Fruit fly (Drosophila melanogaster) S2 (cell line): ENCODE data around the gene CG8944.

Experiments
- CG8478 ChIP-seq: fragments of >200 bp; optimal IDR thresholded peaks from 2 replicates; lab custom pipeline; 2018
- CTCF ChIP-seq, 2 experiments: fragments of >200 bp; optimal IDR thresholded peaks; 2 replicates each; lab custom pipeline; 2018

DNA sequence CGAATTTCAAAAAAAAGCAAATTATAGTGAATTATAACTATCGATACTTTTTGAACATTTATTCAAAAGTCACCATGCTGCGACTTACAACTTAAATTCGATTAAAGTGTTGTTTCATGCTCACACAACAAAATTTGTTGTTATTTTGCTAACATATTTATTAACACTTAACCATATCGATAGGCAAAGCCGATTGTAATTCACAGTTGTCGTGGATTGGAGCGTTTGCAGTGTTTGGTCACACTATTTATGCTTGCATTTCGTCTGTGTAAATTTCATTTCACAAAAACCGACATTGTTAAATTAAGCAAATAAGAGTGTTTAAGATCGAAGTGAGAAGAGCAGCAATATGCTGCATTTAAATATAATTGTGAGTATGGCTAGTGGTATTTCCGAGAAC lies 33.6 kb downstream of the CG8944 start, which contains the start of gene HUWE1:
- TF ChIP-seq CTCF (optimal IDR thresholded peaks at IDR 0.05; lab: Kevin White, UChicago): no peak
- TF ChIP-seq CG8478 (lab: Kevin White, UChicago): no peak
